Fruit fly (Drosophila melanogaster) whole organism, embryonic: ENCODE measurements around the gene Teh1.
A peak's percentile ranks its signal among the peaks of the same experiment; 100 is the strongest.

Experiments
- ATbp ChIP-seq: fragments of 200-800 bp; sonication (Bioruptor generic); optimal IDR thresholded peaks from 2 replicates; lab custom pipeline; 2017; ENCODE audit warnings: missing biosample characterization, mild to moderate bottlenecking, missing genetic modification characterization, missing genetic modification reagents
- BtbVII ChIP-seq: fragments of 200-800 bp; sonication (Bioruptor generic); optimal IDR thresholded peaks from 3 replicates; lab custom pipeline; 2017; ENCODE audit warnings: missing biosample characterization, mild to moderate bottlenecking, missing genetic modification characterization
- CG10267 ChIP-seq: fragments of 200-800 bp; sonication (Bioruptor generic); optimal IDR thresholded peaks from 2 replicates; lab custom pipeline; 2018; ENCODE audit warnings: missing biosample characterization, mild to moderate bottlenecking, missing genetic modification characterization, moderate library complexity
- CG10543 ChIP-seq: fragments of 200-800 bp; sonication (Bioruptor generic); optimal IDR thresholded peaks from 3 replicates; lab custom pipeline; 2017; ENCODE audit warnings: missing biosample characterization, mild to moderate bottlenecking, missing genetic modification characterization, moderate library complexity
- CG11398 ChIP-seq: fragments of 200-800 bp; sonication (Bioruptor generic); optimal IDR thresholded peaks from 2 replicates; lab custom pipeline; 2016; ENCODE audit warnings: missing biosample characterization, missing genetic modification characterization
- CG12659 ChIP-seq: fragments of 200-800 bp; sonication (Bioruptor generic); optimal IDR thresholded peaks from 3 replicates; lab custom pipeline; 2017; ENCODE audit warnings: mild to moderate bottlenecking, missing biosample characterization, missing genetic modification reagents, missing genetic modification characterization
- CG12942 ChIP-seq: fragments of 200-800 bp; sonication (Bioruptor generic); optimal IDR thresholded peaks from 3 replicates; lab custom pipeline; 2016; ENCODE audit warnings: missing biosample characterization, missing genetic modification characterization
- CG15601 ChIP-seq: fragments of 200-800 bp; sonication (Bioruptor generic); optimal IDR thresholded peaks from 3 replicates; lab custom pipeline; 2019; ENCODE audit warnings: missing biosample characterization, mild to moderate bottlenecking, missing genetic modification characterization, moderate library complexity
- CG15696 ChIP-seq: fragments of 200-800 bp; sonication (Bioruptor generic); optimal IDR thresholded peaks from 2 replicates; lab custom pipeline; 2019; ENCODE audit warnings: missing biosample characterization, mild to moderate bottlenecking, missing genetic modification characterization, moderate library complexity
- CG1602 ChIP-seq: fragments of 200-800 bp; sonication (Bioruptor generic); optimal IDR thresholded peaks from 3 replicates; lab custom pipeline; 2016; ENCODE audit warnings: missing biosample characterization, missing genetic modification characterization
- CG1647 ChIP-seq: fragments of 200-800 bp; sonication (Bioruptor generic); optimal IDR thresholded peaks from 3 replicates; lab custom pipeline; 2016; ENCODE audit warnings: missing biosample characterization, missing genetic modification characterization
- CG17359 ChIP-seq: fragments of 200-800 bp; sonication (Bioruptor generic); optimal IDR thresholded peaks from 3 replicates; lab custom pipeline; 2018; ENCODE audit warnings: missing biosample characterization, mild to moderate bottlenecking, missing genetic modification characterization, moderate library complexity
- CG17912 ChIP-seq: fragments of 200-800 bp; sonication (Bioruptor generic); optimal IDR thresholded peaks from 2 replicates; lab custom pipeline; 2018; ENCODE audit warnings: missing biosample characterization, mild to moderate bottlenecking, missing genetic modification characterization
- CG30020 ChIP-seq: fragments of 200-800 bp; optimal IDR thresholded peaks from 2 replicates; lab custom pipeline; 2019; ENCODE audit warnings: missing biosample characterization, mild to moderate bottlenecking, missing genetic modification characterization, moderate library complexity
- CG3163 ChIP-seq: fragments of 200-800 bp; sonication (Bioruptor generic); optimal IDR thresholded peaks from 3 replicates; lab custom pipeline; 2016; ENCODE audit warnings: missing biosample characterization, missing genetic modification characterization
- CG32532 ChIP-seq: fragments of 200-800 bp; sonication (Bioruptor generic); IDR thresholded peaks from 2 replicates; pipeline ENCODE4 v1.3.6; 2022; ENCODE audit warnings: missing biosample characterization, missing genetic modification characterization
- CG4854 ChIP-seq: fragments of 200-800 bp; sonication (Bioruptor generic); optimal IDR thresholded peaks from 2 replicates; lab custom pipeline; 2016; ENCODE audit warnings: missing biosample characterization, missing genetic modification characterization, inconsistent platforms
- CG6254 ChIP-seq: fragments of 200-800 bp; sonication (Bioruptor generic); optimal IDR thresholded peaks from 3 replicates; lab custom pipeline; 2017; ENCODE audit warnings: mild to moderate bottlenecking, missing biosample characterization, missing genetic modification reagents, missing genetic modification characterization
- CG7745 ChIP-seq: fragments of 200-800 bp; sonication (Bioruptor generic); optimal IDR thresholded peaks from 2 replicates; lab custom pipeline; 2018; ENCODE audit warnings: missing biosample characterization, mild to moderate bottlenecking, missing genetic modification characterization, moderate library complexity
- CG7928 ChIP-seq: fragments of 200-800 bp; sonication (Bioruptor generic); optimal IDR thresholded peaks from 2 replicates; lab custom pipeline; 2017; ENCODE audit warnings: missing biosample characterization, mild to moderate bottlenecking, missing genetic modification characterization
- CG7987 ChIP-seq: fragments of 200-800 bp; sonication (Bioruptor generic); optimal IDR thresholded peaks from 2 replicates; lab custom pipeline; 2018; ENCODE audit warnings: missing biosample characterization, mild to moderate bottlenecking, missing genetic modification characterization, moderate library complexity
- CG8765 ChIP-seq: fragments of 200-800 bp; sonication (Bioruptor generic); IDR thresholded peaks from 2 replicates; pipeline ENCODE4 v1.3.6; 2022; ENCODE audit warnings: missing biosample characterization, missing genetic modification characterization
- CG9215 ChIP-seq: fragments of 200-800 bp; sonication (Bioruptor generic); IDR thresholded peaks from 2 replicates; pipeline ENCODE4 v1.3.6; 2022; ENCODE audit warnings: missing biosample characterization, missing genetic modification characterization
- CrebB ChIP-seq: fragments of 200-800 bp; sonication (Bioruptor generic); optimal IDR thresholded peaks from 3 replicates; lab custom pipeline; 2018; ENCODE audit warnings: missing biosample characterization, mild to moderate bottlenecking, missing genetic modification characterization
- Deaf1 ChIP-seq: fragments of 200-800 bp; optimal IDR thresholded peaks from 3 replicates; lab custom pipeline; 2019; ENCODE audit warnings: missing biosample characterization, mild to moderate bottlenecking, missing genetic modification characterization, moderate library complexity
- Doc3 ChIP-seq: fragments of 200-800 bp; sonication (Bioruptor generic); IDR thresholded peaks from 3 replicates; pipeline ENCODE4 v1.3.6; 2022; ENCODE audit warnings: missing biosample characterization, missing genetic modification characterization; ENCODE audit not compliant: partially characterized antibody
- Dref ChIP-seq: fragments of 200-800 bp; sonication (Bioruptor generic); IDR thresholded peaks from 2 replicates; pipeline ENCODE4 v1.3.6; 2022; ENCODE audit warnings: missing biosample characterization, missing genetic modification characterization
- H2.0 ChIP-seq: fragments of 200-800 bp; sonication (Bioruptor generic); IDR thresholded peaks from 2 replicates; pipeline ENCODE4 v1.3.6; 2022; ENCODE audit warnings: missing biosample characterization, missing genetic modification characterization
- Hmx ChIP-seq: fragments of 200-800 bp; sonication (Bioruptor generic); optimal IDR thresholded peaks from 2 replicates; lab custom pipeline; 2016; ENCODE audit warnings: missing biosample characterization, missing genetic modification characterization
- Jarid2 ChIP-seq: fragments of 200-800 bp; sonication (Bioruptor generic); optimal IDR thresholded peaks from 3 replicates; lab custom pipeline; 2017; ENCODE audit warnings: mild to moderate bottlenecking, missing biosample characterization, missing genetic modification reagents, missing genetic modification characterization
- Max ChIP-seq: fragments of 200-800 bp; sonication (Bioruptor generic); optimal IDR thresholded peaks from 2 replicates; lab custom pipeline; 2016; ENCODE audit warnings: missing biosample characterization, mild to moderate bottlenecking, missing genetic modification characterization
- Myb ChIP-seq: fragments of 200-800 bp; sonication (Bioruptor generic); optimal IDR thresholded peaks from 2 replicates; lab custom pipeline; 2016; ENCODE audit warnings: missing biosample characterization, missing genetic modification characterization
- NfI ChIP-seq: fragments of 200-800 bp; sonication (Bioruptor generic); optimal IDR thresholded peaks from 3 replicates; lab custom pipeline; 2018; ENCODE audit warnings: missing biosample characterization, mild to moderate bottlenecking, missing genetic modification characterization, moderate library complexity
- Oli ChIP-seq: fragments of 200-800 bp; sonication (Bioruptor generic); optimal IDR thresholded peaks from 2 replicates; lab custom pipeline; 2018; ENCODE audit warnings: missing biosample characterization, mild to moderate bottlenecking, missing genetic modification characterization, moderate library complexity
- Sry-δ ChIP-seq: fragments of 200-800 bp; sonication (Bioruptor generic); optimal IDR thresholded peaks from 2 replicates; lab custom pipeline; 2016; ENCODE audit warnings: missing biosample characterization, missing genetic modification characterization
- Ssrp ChIP-seq: fragments of 200-800 bp; sonication (Bioruptor generic); optimal IDR thresholded peaks from 2 replicates; lab custom pipeline; 2018; ENCODE audit warnings: missing biosample characterization, mild to moderate bottlenecking, missing genetic modification characterization, moderate library complexity
- Xrp1 ChIP-seq: fragments of 200-800 bp; sonication (Bioruptor generic); IDR thresholded peaks from 2 replicates; pipeline ENCODE4 v1.3.6; 2022; ENCODE audit warnings: missing biosample characterization, missing genetic modification characterization
- ap ChIP-seq: fragments of 200-800 bp; sonication (Bioruptor generic); IDR thresholded peaks from 2 replicates; pipeline ENCODE4 v1.3.6; 2022; ENCODE audit warnings: missing biosample characterization, missing genetic modification characterization
- fd3F ChIP-seq: fragments of 200-800 bp; sonication (Bioruptor generic); optimal IDR thresholded peaks from 2 replicates; lab custom pipeline; 2018; ENCODE audit warnings: missing biosample characterization, mild to moderate bottlenecking, missing genetic modification characterization, moderate library complexity
- gcm2 ChIP-seq: fragments of 200-800 bp; sonication (Bioruptor generic); optimal IDR thresholded peaks from 2 replicates; lab custom pipeline; 2016; ENCODE audit warnings: missing biosample characterization, missing genetic modification characterization
- gem ChIP-seq: fragments of 200-800 bp; sonication (Bioruptor generic); optimal IDR thresholded peaks from 2 replicates; lab custom pipeline; 2019; ENCODE audit warnings: missing biosample characterization, mild to moderate bottlenecking, missing genetic modification characterization, moderate library complexity
- lola ChIP-seq, 3 experiments: fragments of >200 bp in 2 of 3; fragments of 200-800 bp in 1 of 3; sonication (Bioruptor generic) in 1 of 3; optimal IDR thresholded peaks; 2 replicates each; lab custom pipeline; 2017 to 2019; ENCODE audit warnings: missing biosample characterization in 3 of 3, missing genetic modification characterization in 3 of 3, mild to moderate bottlenecking in 1 of 3, moderate library complexity in 1 of 3
- nerfin-2 ChIP-seq: fragments of 200-800 bp; sonication (Bioruptor generic); IDR thresholded peaks from 2 replicates; pipeline ENCODE4 v1.3.6; 2022; ENCODE audit warnings: missing biosample characterization, missing genetic modification characterization; ENCODE audit not compliant: partially characterized antibody
- pho ChIP-seq: fragments of 200-800 bp; sonication (Bioruptor generic); optimal IDR thresholded peaks from 2 replicates; lab custom pipeline; 2016; ENCODE audit warnings: missing biosample characterization, missing genetic modification characterization
- tap ChIP-seq: fragments of 200-800 bp; optimal IDR thresholded peaks from 3 replicates; lab custom pipeline; 2019; ENCODE audit warnings: missing biosample characterization, mild to moderate bottlenecking, missing genetic modification characterization, moderate library complexity
- unc-4 ChIP-seq: fragments of 200-800 bp; sonication (Bioruptor generic); IDR thresholded peaks from 2 replicates; pipeline ENCODE4 v1.3.6; 2022; ENCODE audit warnings: missing biosample characterization, missing genetic modification characterization; ENCODE audit not compliant: partially characterized antibody
- zen ChIP-seq: fragments of 200-800 bp; sonication (Bioruptor generic); optimal IDR thresholded peaks from 3 replicates; lab custom pipeline; 2018; ENCODE audit warnings: missing biosample characterization, mild to moderate bottlenecking, missing genetic modification characterization, moderate library complexity
- zfh1 ChIP-seq: fragments of 200-800 bp; sonication (Bioruptor generic); IDR thresholded peaks from 3 replicates; pipeline ENCODE4 v1.3.6; 2022; ENCODE audit warnings: missing biosample characterization, missing genetic modification characterization

Teh1 gene

DNA sequence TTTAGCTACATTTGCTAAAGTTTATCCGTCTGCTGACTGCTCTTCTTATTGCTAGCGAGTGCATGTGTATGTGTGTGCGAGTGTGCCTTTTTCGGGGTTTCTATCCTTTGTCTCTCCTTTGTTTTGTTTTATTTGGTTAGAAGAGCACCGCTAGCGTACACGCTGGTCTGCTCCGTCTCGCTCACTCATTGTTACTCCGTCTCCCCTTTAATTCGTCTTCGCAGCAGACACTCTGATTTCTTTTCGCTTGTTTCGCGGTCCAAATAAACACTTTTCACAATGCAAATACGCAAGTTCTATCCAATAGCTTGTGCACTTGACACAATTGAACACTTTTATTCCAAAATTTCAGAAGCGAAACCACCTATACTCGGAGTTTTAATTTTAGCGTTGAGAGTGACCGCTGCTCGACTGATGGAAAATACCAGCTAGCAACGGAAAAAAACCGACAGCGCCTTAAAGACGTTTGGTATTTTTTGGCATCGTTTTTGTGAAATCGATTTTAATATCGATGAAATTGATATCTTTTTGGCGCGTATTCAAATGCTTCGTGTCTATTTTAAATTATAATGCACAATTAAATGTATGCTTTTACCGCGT, 58.9 kb downstream of the Teh1 start, which contains the start of gene FBXO11 (continued):
- TF ChIP-seq gcm2 (GFP tag; lab: Kevin White, UChicago) (no peak), CG3163 (GFP tag; lab: Kevin White, UChicago) (peak; percentile 11), Oli (no peak), CG17912 (GFP tag; lab: Kevin White, UChicago) (no peak), Jarid2 (peak; percentile 20), zen (tag; lab: Kevin White, UChicago) (no peak), Hmx (GFP tag; lab: Kevin White, UChicago) (no peak), CG10267 (peak; percentile 53), tap (tag; lab: Kevin White, UChicago) (no peak), ap (GFP tag; lab: Robert Waterston, UW) (no peak), Sry-δ (GFP tag; lab: Kevin White, UChicago) (peak; percentile 60), Dref (GFP tag; lab: Robert Waterston, UW) (peak; percentile 83), CG12659 (GFP tag; lab: Kevin White, UChicago) (peak; percentile 69), unc-4 (GFP tag; lab: Robert Waterston, UW) (peak; percentile 65), CG32532 (GFP tag; lab: Robert Waterston, UW) (no peak), Xrp1 (GFP tag; lab: Robert Waterston, UW) (no peak), CG11398 (no peak), CG15601 (tag; lab: Kevin White, UChicago) (peak; percentile 45), Max (peak; percentile 29), ATbp (GFP tag; lab: Kevin White, UChicago) (no peak), CG6254 (no peak), zfh1 (no peak), BtbVII (GFP tag; lab: Kevin White, UChicago) (peak; percentile 30), CG7987 (GFP tag; lab: Kevin White, UChicago) (peak; percentile 12), CG7928 (GFP tag; lab: Kevin White, UChicago) (no peak), nerfin-2 (GFP tag; lab: Robert Waterston, UW) (no peak), CG30020 (tag; lab: Kevin White, UChicago) (peak; percentile 30), CrebB (tag; lab: Kevin White, UChicago) (no peak), pho (no peak), Myb (peak; percentile 30)

DNA sequence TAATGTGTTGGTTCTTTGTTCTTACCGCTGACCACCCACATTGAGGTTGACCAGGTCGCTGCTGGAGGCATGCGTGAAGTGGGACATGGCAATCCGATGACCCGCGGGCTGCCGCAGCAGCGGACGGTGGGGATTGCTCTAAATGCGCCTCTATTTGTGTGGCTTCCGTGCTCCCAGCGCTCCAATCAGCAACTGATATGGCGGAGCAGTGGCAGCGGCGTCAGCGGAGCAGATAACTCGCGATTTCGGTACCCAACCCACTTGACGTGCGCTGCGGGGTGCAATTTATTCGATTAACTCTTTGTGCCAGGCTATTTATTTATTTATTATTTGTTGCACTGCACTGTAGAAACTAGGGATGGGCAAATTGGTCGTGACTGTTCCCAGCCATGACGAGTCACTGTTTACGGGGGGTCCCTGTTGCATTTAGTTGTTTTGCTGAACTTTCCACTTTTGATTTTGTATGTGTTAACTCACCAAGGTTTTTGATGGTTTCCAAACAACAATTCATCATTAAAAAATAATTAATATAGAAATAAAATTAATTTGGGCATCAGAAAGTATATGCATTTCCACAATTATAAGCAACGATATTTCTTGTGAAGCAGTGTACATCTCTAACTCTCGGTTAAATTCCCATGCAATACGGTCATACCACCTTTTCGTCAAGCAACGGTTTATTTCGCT, 67.1 kb downstream of the Teh1 start, which contains the start of the genes CG9467 and CG8526:
TSS of gene CG9467 (minus strand) at position 383 of the 687 bp plus-strand sequence.
TSS of gene CG8526 (plus strand) at position 637 of the 687 bp plus-strand sequence.
- TF ChIP-seq CG9215 (GFP tag; lab: Robert Waterston, UW), result peak; percentile 78
- TF ChIP-seq Oli, result peak; percentile 37
- TF ChIP-seq Doc3 (GFP tag; lab: Robert Waterston, UW), result peak; percentile 74
- TF ChIP-seq Dref (GFP tag; lab: Robert Waterston, UW), result peak; percentile 34; the same call in 1 of the 2 replicates
- TF ChIP-seq lola (GFP tag; optimal IDR thresholded peaks at IDR 0.05; lab: Kevin White, UChicago), result peak in 1 of 3 experiments; percentile 74
- peak; percentile 50 for TF ChIP-seq H2.0 (GFP tag; lab: Robert Waterston, UW)
- TF ChIP-seq CG1647 (GFP tag; lab: Kevin White, UChicago), result peak; percentile 23
- peak; percentile 51 for TF ChIP-seq CG8765
- TF ChIP-seq CG12942 (GFP tag; lab: Kevin White, UChicago), result peak; percentile 69
- peak; percentile 77 for TF ChIP-seq CG15696 (tag; lab: Kevin White, UChicago)
- peak; percentile 68 for TF ChIP-seq NfI (GFP tag; lab: Kevin White, UChicago)
- TF ChIP-seq Ssrp (tag; lab: Kevin White, UChicago), result peak; percentile 69
- peak; percentile 51 for TF ChIP-seq CG17359 (tag; lab: Kevin White, UChicago)
- no peak for TF ChIP-seq CG7745 (tag; lab: Kevin White, UChicago)
- TF ChIP-seq Deaf1, result no peak
- TF ChIP-seq CG4854 (GFP tag; lab: Kevin White, UChicago), result peak; percentile 33
- TF ChIP-seq CG1602 (GFP tag; lab: Kevin White, UChicago), result peak; percentile 61
- TF ChIP-seq zen (tag; lab: Kevin White, UChicago), result peak; percentile 38
- peak; percentile 77 for TF ChIP-seq CG10543 (GFP tag; lab: Kevin White, UChicago)
- peak; percentile 58 for TF ChIP-seq fd3F (GFP tag; lab: Kevin White, UChicago)
- TF ChIP-seq gem (tag; lab: Kevin White, UChicago), result no peak
